Worm (Caenorhabditis elegans) whole organism, young adult: ENCODE data around the gene ndx-3.
A peak's percentile ranks its signal among the peaks of the same experiment; 100 is the strongest.
"Not testable (repeated sequence)": the region's sequence is repeated elsewhere in the genome, so short reads cannot be mapped to it uniquely, and the experiment has no call there.

Experiments
- B0261.1 ChIP-seq: sonication (generic microtip); optimal IDR thresholded peaks from 2 replicates; lab custom pipeline; 2016; ENCODE audit warnings: mild to moderate bottlenecking, missing genetic modification characterization, moderate library complexity, missing compliant biosample characterization
- B0336.3 ChIP-seq: fragments of 200-800 bp; sonication (Bioruptor generic); IDR thresholded peaks from 2 replicates; pipeline ENCODE4 v1.3.6; 2022; ENCODE audit warnings: missing genetic modification characterization, missing compliant biosample characterization
- C17E4.6 ChIP-seq: fragments of 200-800 bp; sonication (Bioruptor generic); IDR thresholded peaks from 2 replicates; pipeline ENCODE4 v1.3.6; 2022; ENCODE audit warnings: missing genetic modification reagents, missing genetic modification characterization, missing compliant biosample characterization
- F23B12.7 ChIP-seq: sonication (generic microtip); optimal IDR thresholded peaks from 2 replicates; lab custom pipeline; 2017; ENCODE audit warnings: missing genetic modification characterization, mild to moderate bottlenecking, missing compliant biosample characterization, antibody characterized with exemption, moderate library complexity; ENCODE audit not compliant: insufficient read depth
- F33H1.4 ChIP-seq: fragments of 200-800 bp; sonication (Bioruptor generic); IDR thresholded peaks from 2 replicates; pipeline ENCODE4 v1.3.6; 2022; ENCODE audit warnings: missing genetic modification reagents, missing genetic modification characterization, missing compliant biosample characterization
- F52B5.7 ChIP-seq: sonication (generic microtip); optimal IDR thresholded peaks from 2 replicates; lab custom pipeline; 2016; ENCODE audit warnings: mild to moderate bottlenecking, missing genetic modification characterization, missing compliant biosample characterization
- K11D2.4 ChIP-seq: fragments of 200-800 bp; sonication (Bioruptor generic); IDR thresholded peaks from 2 replicates; pipeline ENCODE4 v1.3.6; 2022; ENCODE audit warnings: missing genetic modification reagents, missing genetic modification characterization, missing compliant biosample characterization
- K12H6.12 ChIP-seq: fragments of 200-800 bp; sonication (Bioruptor generic); optimal IDR thresholded peaks from 2 replicates; lab custom pipeline; 2018; ENCODE audit warnings: mild to moderate bottlenecking, missing genetic modification characterization, missing compliant biosample characterization
- T26A5.8 ChIP-seq: sonication (generic microtip); optimal IDR thresholded peaks from 2 replicates; lab custom pipeline; 2016; ENCODE audit warnings: missing genetic modification characterization, missing compliant biosample characterization
- Y53F4B.3 ChIP-seq: fragments of 200-800 bp; sonication (Bioruptor generic); IDR thresholded peaks from 2 replicates; pipeline ENCODE4 v1.3.6; 2022; ENCODE audit warnings: missing genetic modification reagents, missing genetic modification characterization, missing compliant biosample characterization
- Y67H2A.10 ChIP-seq: fragments of 200-800 bp; sonication (Bioruptor generic); conservative IDR thresholded peaks from 2 replicates; pipeline ENCODE4 v1.3.6; 2022; ENCODE audit warnings: missing genetic modification reagents, missing genetic modification characterization, missing compliant biosample characterization
- athp-1 ChIP-seq: sonication (generic microtip); optimal IDR thresholded peaks from 2 replicates; lab custom pipeline; 2017; ENCODE audit warnings: mild to moderate bottlenecking, missing genetic modification characterization, missing compliant biosample characterization
- attf-5 ChIP-seq: fragments of 200-800 bp; sonication (Bioruptor generic); optimal IDR thresholded peaks from 2 replicates; lab custom pipeline; 2018; ENCODE audit warnings: mild to moderate bottlenecking, missing genetic modification characterization, missing compliant biosample characterization
- cebp-2 ChIP-seq: fragments of 200-800 bp; sonication (Bioruptor generic); IDR thresholded peaks from 2 replicates; pipeline ENCODE4 v1.3.6; 2022; ENCODE audit warnings: missing genetic modification characterization, missing compliant biosample characterization
- ceh-27 ChIP-seq: fragments of 200-800 bp; sonication (Bioruptor generic); optimal IDR thresholded peaks from 2 replicates; lab custom pipeline; 2018; ENCODE audit warnings: mild to moderate bottlenecking, missing genetic modification characterization, moderate library complexity, missing compliant biosample characterization
- ceh-91 ChIP-seq: fragments of 200-800 bp; sonication (Bioruptor generic); IDR thresholded peaks from 2 replicates; pipeline ENCODE4 v1.3.6; 2022; ENCODE audit warnings: missing genetic modification reagents, missing genetic modification characterization, missing compliant biosample characterization
- dpl-1 ChIP-seq: fragments of 150-350 bp; optimal IDR thresholded peaks from 2 replicates; lab custom pipeline; 2014; ENCODE audit warnings: missing biosample characterization, missing genetic modification reagents, missing genetic modification characterization
- ekl-4 ChIP-seq: fragments of 200-800 bp; sonication (Bioruptor generic); IDR thresholded peaks from 2 replicates; pipeline ENCODE4 v1.3.6; 2022; ENCODE audit warnings: missing genetic modification reagents, missing genetic modification characterization, missing compliant biosample characterization
- ets-4 ChIP-seq: fragments of 200-800 bp; sonication (Bioruptor generic); optimal IDR thresholded peaks from 2 replicates; lab custom pipeline; 2018; ENCODE audit warnings: mild to moderate bottlenecking, missing genetic modification characterization, missing compliant biosample characterization
- gei-17 ChIP-seq: fragments of 200-800 bp; sonication (Bioruptor generic); optimal IDR thresholded peaks from 2 replicates; lab custom pipeline; 2018; ENCODE audit warnings: mild to moderate bottlenecking, missing genetic modification characterization, missing compliant biosample characterization
- hlh-26 ChIP-seq: fragments of 200-800 bp; sonication (Bioruptor generic); conservative IDR thresholded peaks from 2 replicates; pipeline ENCODE4 v1.3.6; 2022; ENCODE audit warnings: missing genetic modification reagents, missing genetic modification characterization, missing compliant biosample characterization
- let-607 ChIP-seq, 2 experiments: fragments of 200-800 bp in 1 of 2; sonication (Bioruptor generic) in 1 of 2; sonication (generic microtip) in 1 of 2; optimal IDR thresholded peaks; 2 replicates each; lab custom pipeline; 2016 to 2018; ENCODE audit warnings: mild to moderate bottlenecking in 2 of 2, missing compliant biosample characterization in 2 of 2, missing genetic modification characterization in 2 of 2, moderate library complexity in 2 of 2, missing genotype in 1 of 2
- lin-35 ChIP-seq, 3 experiments: fragments of 150-350 bp in 2 of 3; sonication (generic microtip) in 1 of 3; optimal IDR thresholded peaks; 2 replicates each; lab custom pipeline; 2014 to 2018; ENCODE audit warnings: missing biosample characterization in 3 of 3, missing genetic modification characterization in 3 of 3, missing genetic modification reagents in 3 of 3
- lin-40 ChIP-seq: sonication (generic microtip); optimal IDR thresholded peaks from 2 replicates; lab custom pipeline; 2016; ENCODE audit warnings: missing genetic modification characterization, mild to moderate bottlenecking, missing compliant biosample characterization, missing genotype, missing genetic modification reagents
- lsy-27 ChIP-seq: sonication (generic microtip); optimal IDR thresholded peaks from 2 replicates; lab custom pipeline; 2017; ENCODE audit warnings: missing genetic modification characterization, mild to moderate bottlenecking, missing compliant biosample characterization, antibody characterized with exemption, missing genotype, borderline replicate concordance; ENCODE audit not compliant: insufficient read depth
- madf-3 ChIP-seq: fragments of 200-800 bp; sonication (Bioruptor generic); IDR thresholded peaks from 2 replicates; pipeline ENCODE4 v1.3.6; 2022; ENCODE audit warnings: missing genetic modification reagents, missing genetic modification characterization, missing compliant biosample characterization
- mcd-1 ChIP-seq: fragments of 200-800 bp; sonication (Bioruptor generic); IDR thresholded peaks from 2 replicates; pipeline ENCODE4 v1.3.6; 2022; ENCODE audit warnings: missing genetic modification reagents, missing genetic modification characterization, missing compliant biosample characterization
- mes-4 ChIP-seq: sonication (generic microtip); optimal IDR thresholded peaks from 2 replicates; lab custom pipeline; 2016; ENCODE audit warnings: missing genotype, missing genetic modification characterization, missing compliant biosample characterization
- nhr-179 ChIP-seq: sonication (generic microtip); optimal IDR thresholded peaks from 2 replicates; lab custom pipeline; 2016; ENCODE audit warnings: mild to moderate bottlenecking, missing genetic modification characterization, missing compliant biosample characterization
- nhr-90 ChIP-seq: sonication (generic microtip); optimal IDR thresholded peaks from 2 replicates; lab custom pipeline; 2016; ENCODE audit warnings: missing genotype, mild to moderate bottlenecking, missing genetic modification characterization, missing compliant biosample characterization
- snpc-1.3 ChIP-seq: sonication (generic microtip); optimal IDR thresholded peaks from 2 replicates; lab custom pipeline; 2017; ENCODE audit warnings: missing genetic modification characterization, mild to moderate bottlenecking, missing compliant biosample characterization, antibody characterized with exemption, moderate library complexity, missing genotype, missing genetic modification reagents; ENCODE audit not compliant: insufficient read depth
- sptf-2 ChIP-seq: fragments of 200-800 bp; sonication (Bioruptor generic); optimal IDR thresholded peaks from 2 replicates; lab custom pipeline; 2018; ENCODE audit warnings: mild to moderate bottlenecking, missing genetic modification characterization, missing compliant biosample characterization
- tbp1 ChIP-seq: fragments of 200-800 bp; sonication (Bioruptor generic); optimal IDR thresholded peaks from 2 replicates; lab custom pipeline; 2018; ENCODE audit warnings: mild to moderate bottlenecking, missing genetic modification characterization, missing compliant biosample characterization
- tbx-9 ChIP-seq: sonication (generic microtip); optimal IDR thresholded peaks from 2 replicates; lab custom pipeline; 2016; ENCODE audit warnings: borderline replicate concordance, missing genetic modification characterization, inconsistent platforms, missing compliant biosample characterization
- zfh-2 ChIP-seq: fragments of 200-800 bp; sonication (Bioruptor generic); conservative IDR thresholded peaks from 2 replicates; pipeline ENCODE4 v1.3.6; 2022; ENCODE audit warnings: missing genetic modification reagents, missing genetic modification characterization, missing compliant biosample characterization
- ztf-6 ChIP-seq: fragments of 200-800 bp; sonication (Bioruptor generic); IDR thresholded peaks from 2 replicates; pipeline ENCODE4 v1.3.6; 2022; ENCODE audit warnings: missing genetic modification reagents, missing genetic modification characterization, missing compliant biosample characterization

The ndx-3 gene

DNA sequence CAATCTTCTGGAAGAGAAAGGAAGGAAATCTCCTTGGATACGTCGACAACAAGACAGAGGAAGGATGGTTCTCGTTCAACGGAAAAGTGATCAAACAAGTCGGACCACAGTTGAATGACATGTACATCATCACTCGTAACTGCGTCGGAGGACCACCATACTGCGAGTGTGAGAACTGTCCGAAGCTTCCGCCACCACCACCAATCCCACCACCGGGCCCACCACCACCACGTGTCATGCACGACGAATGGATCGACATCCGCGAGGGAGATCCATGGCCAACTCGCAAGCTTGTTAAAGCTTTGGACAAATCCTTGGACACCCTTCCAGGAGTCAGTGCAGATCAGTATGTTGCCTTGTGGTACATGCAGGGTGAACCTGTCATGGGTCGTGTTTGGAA lies 22.1 kb upstream of the ndx-3 start:
- TF ChIP-seq ztf-6 (GFP tag; lab: Robert Waterston, UW) (no peak), ceh-91 (GFP tag; lab: Robert Waterston, UW) (no peak), K11D2.4 (GFP tag; lab: Robert Waterston, UW) (no peak), hlh-26 (GFP tag; lab: Robert Waterston, UW) (no peak), tbp1 (GFP tag; lab: Kevin White, UChicago) (no peak), T26A5.8 (tag; lab: Kevin White, UChicago) (no peak), ceh-27 (GFP tag; lab: Kevin White, UChicago) (no peak), lin-35 (GFP tag; optimal IDR thresholded peaks at IDR 0.05; lab: Kevin White, UChicago) (no peak)

DNA sequence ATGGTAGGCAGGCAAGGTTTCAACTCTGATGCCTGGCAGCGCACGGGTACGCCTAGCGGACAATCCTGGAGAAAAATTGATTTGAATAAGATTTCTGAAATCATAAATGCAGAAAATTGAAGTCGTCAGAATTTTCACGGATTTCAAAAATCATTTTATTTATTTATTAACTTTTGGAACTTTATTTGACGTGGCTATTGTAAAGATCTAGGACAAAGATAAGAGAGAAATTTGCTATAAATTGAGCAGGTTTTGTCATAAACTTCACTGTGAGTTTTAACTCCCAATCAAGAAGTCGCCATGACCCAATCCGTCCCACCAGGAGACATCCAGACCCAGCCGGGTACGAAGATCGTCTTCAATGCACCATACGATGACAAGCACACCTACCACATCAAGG lies 20.7 kb upstream of the ndx-3 start, which contains the start of gene msp-152:
Gene msp-152 (plus strand): TSS at position 301 of the 400 bp plus-strand sequence.
- TF ChIP-seq cebp-2 (GFP tag; lab: Robert Waterston, UW); gei-17; sptf-2 (GFP tag; lab: Kevin White, UChicago): not testable (repeated sequence)

DNA sequence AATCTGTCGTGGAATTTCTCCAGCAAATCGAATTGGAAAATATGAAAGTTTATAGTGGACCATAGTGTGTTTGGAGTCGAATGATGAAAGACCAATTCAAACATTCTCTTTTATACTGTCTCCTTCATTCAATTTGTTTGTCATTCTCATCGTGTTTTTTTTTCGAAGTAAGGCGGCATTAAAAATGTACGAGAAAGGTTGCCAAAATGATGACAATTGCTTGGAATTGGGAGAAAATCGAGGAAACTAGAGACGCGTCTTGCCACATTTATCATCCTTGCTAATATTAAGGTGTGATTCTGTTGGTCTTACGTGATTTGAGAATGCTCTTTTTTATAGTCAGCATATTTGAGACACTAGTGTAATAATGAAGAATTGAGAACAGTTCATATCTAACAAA lies 18.4 kb upstream of the ndx-3 start, which contains the start of gene gst-30:
Gene gst-30 (minus strand): TSS at position 101 of the 400 bp plus-strand sequence.
- no peak for TF ChIP-seq F52B5.7 (tag; lab: Kevin White, UChicago)
- no peak for TF ChIP-seq ztf-6 (GFP tag; lab: Robert Waterston, UW)
- TF ChIP-seq B0261.1 = no peak
- no peak for TF ChIP-seq ets-4 (GFP tag; lab: Kevin White, UChicago)
- TF ChIP-seq K12H6.12 (tag; lab: Kevin White, UChicago) = no peak
- TF ChIP-seq ceh-27 (GFP tag; lab: Kevin White, UChicago) = no peak
- TF ChIP-seq Y67H2A.10 (GFP tag; lab: Robert Waterston, UW) = no peak
- no peak for TF ChIP-seq lsy-27 (tag; lab: Kevin White, UChicago)
- TF ChIP-seq Y53F4B.3 = no peak
- no peak for TF ChIP-seq C17E4.6 (GFP tag; lab: Robert Waterston, UW)
- no peak for TF ChIP-seq mes-4
- no peak for TF ChIP-seq B0336.3
- no peak for TF ChIP-seq let-607 (tag; optimal IDR thresholded peaks at IDR 0.05; lab: Kevin White, UChicago)
- no peak for TF ChIP-seq dpl-1
- TF ChIP-seq snpc-1.3 (tag; lab: Kevin White, UChicago) = no peak
- TF ChIP-seq zfh-2 (GFP tag; lab: Robert Waterston, UW) = no peak
- no peak for TF ChIP-seq F33H1.4 (GFP tag; lab: Robert Waterston, UW)

DNA sequence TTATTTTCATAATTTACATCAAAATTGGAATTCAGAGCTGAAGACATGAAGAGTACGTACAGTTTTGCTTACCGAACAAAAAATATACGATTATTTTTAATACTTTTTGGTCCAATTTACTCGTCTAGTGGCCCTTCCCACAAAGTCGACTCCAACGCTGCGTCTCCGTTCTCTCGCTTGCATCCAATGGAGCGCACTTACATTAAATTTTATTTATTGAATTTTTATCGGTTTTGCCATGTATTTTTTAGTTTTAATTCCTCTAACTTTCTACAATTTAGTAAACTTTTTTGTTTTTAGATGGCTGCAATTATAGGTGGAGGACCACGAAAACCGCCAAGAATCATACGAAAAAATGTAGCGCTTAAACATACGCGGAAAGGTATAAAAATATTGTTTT lies 17.9 kb upstream of the ndx-3 start, which contains the start of gene ZK546.5:
Gene ZK546.5 (plus strand): TSS at position 301 of the 400 bp plus-strand sequence.
- TF ChIP-seq mcd-1 (0 out of 2 replicates have a peak, but pooled peaks have one; percentile 18), lin-40 (tag; lab: Kevin White, UChicago) (no peak)
- TF ChIP-seq, all 124 proteins: peak for 1

DNA sequence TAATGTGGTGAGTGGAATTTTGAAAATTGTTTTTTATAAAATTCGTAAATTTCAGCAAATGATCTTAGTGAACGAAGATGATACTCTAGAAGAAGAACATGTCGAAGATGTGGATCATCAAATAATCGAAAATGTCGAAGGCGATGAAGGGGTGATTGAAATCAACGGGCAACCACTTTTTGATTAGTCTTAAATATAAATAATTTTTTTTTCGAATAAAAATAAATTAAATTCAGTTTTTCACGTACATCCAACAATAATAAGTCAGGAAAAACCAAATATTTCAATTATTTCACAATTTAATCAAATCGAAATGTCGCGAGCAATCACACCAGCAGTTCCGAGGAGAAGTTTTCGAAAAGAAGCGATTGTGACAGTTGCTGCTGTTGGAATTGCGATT lies 15.6 kb upstream of the ndx-3 start, which contains the start of gene ZK546.4:
Gene ZK546.4 (plus strand): TSS at position 301 of the 400 bp plus-strand sequence.
- TF ChIP-seq nhr-179 = no peak

DNA sequence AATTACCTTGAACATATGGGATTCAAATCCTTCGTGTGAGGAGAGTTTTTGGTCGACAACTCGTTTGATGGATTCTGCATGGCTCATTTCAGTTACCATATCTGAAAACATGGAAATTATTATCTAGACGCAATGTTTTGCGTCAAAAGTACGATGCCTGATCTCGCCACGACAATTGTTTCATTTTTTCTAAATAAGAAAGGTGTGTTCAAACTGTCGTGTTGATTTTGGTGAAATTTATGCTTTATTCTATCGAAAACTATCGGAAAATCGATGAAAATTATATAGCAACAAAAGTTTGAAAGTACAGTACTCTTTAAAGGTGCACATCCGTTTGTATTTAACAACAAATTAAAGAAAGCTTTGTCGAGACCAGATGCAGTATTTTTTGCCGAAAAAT lies 12.3 kb upstream of the ndx-3 start, which contains the start of gene cblc-1:
Gene cblc-1 (minus strand): TSS at position 101 of the 400 bp plus-strand sequence.
- TF ChIP-seq nhr-90 (tag; lab: Kevin White, UChicago) (no peak), ekl-4 (no peak), athp-1 (tag; lab: Kevin White, UChicago) (no peak), F23B12.7 (tag; lab: Kevin White, UChicago) (no peak), madf-3 (GFP tag; lab: Robert Waterston, UW) (no peak), attf-5 (GFP tag; lab: Kevin White, UChicago) (no peak), lsy-27 (tag; lab: Kevin White, UChicago) (no peak), gei-17 (no peak), tbx-9 (tag; lab: Kevin White, UChicago) (no peak)
- TF ChIP-seq, all 124 proteins: peak for 0
